Worm (Caenorhabditis elegans): ENCODE measurements around the gene ufbp-1.

- TF ChIP-seq egl-13 (tag; optimal IDR thresholded peaks at IDR 0.05) = peak; percentile 15
- no peak for TF ChIP-seq blmp-1 (tag; optimal IDR thresholded peaks at IDR 0.05)
- no peak for TF ChIP-seq sup-37 (GFP tag; optimal IDR thresholded peaks at IDR 0.05)
- TF ChIP-seq lsy-2 (tag; optimal IDR thresholded peaks at IDR 0.05) = peak in 1 of 2 experiments; percentile 9
- no peak for TF ChIP-seq sptf-1 (tag; optimal IDR thresholded peaks at IDR 0.05)
Observed at ce11 chrIII:8394374-8395302, 48.8 kb downstream of the ufbp-1 start, which contains the start of gene ZK353.10.
